Worm (Caenorhabditis elegans) whole organism, L4/young adult: ENCODE measurements around the gene srw-4.

Experiments used
- W03F9.2 ChIP-seq: fragments of 150-350 bp; optimal IDR thresholded peaks from 2 replicates; lab custom pipeline; 2014; ENCODE audit warnings: missing biosample characterization, missing genetic modification characterization
- dao-5 ChIP-seq: sonication (generic microtip); optimal IDR thresholded peaks from 2 replicates; lab custom pipeline; 2016; ENCODE audit warnings: missing genotype, missing genetic modification characterization, moderate library complexity, missing compliant biosample characterization
- him-1 ChIP-seq: sonication (generic microtip); optimal IDR thresholded peaks from 2 replicates; lab custom pipeline; 2016; ENCODE audit warnings: missing genotype, missing genetic modification reagents, missing genetic modification characterization, missing compliant biosample characterization

srw-4 gene

DNA sequence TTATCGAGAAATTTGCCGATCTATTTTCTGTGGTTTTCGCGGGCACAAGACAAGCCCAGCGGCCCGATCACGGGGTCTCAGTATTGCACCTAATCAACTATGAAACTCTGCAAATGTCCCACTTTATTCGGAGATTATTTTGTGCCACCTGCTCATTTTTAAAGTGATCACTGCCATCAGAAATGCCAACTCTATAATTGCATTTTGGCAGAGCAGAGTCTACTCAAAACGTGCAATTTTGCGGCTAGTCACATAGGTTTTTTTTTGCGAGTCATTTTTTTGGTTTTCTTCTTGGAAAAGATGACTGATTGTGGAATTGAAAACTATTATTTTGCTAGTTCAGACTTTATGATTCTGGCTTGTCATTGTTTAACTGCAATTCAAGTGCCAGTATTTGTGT, 23.7 kb downstream of the srw-4 start, which contains the start of gene srh-240:
Gene srh-240 (plus strand): TSS at position 301 of the 400 bp plus-strand sequence.
- TF ChIP-seq W03F9.2 (tag; lab: Kevin White, UChicago) = no peak

DNA sequence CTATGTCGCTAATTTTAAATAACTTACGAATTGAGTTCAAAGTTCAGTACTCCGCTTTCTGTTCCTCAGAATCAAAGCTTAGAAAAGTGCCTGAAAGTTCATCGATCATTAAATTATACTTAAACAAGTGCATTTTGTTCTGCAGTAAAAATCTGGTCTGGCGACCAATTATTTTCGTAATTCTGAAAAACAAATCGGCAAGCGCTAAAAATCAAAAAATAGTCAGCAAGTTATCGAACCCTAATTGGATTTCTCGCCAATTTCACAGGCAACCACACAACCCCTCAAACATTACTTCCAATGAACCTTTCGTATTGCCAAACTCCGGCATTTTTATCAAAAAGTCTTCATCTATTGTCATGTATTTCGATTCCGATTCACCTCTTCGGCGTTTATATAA, 25.5 kb downstream of the srw-4 start, which contains the start of gene srh-272:
Gene srh-272 (plus strand): TSS at position 301 of the 400 bp plus-strand sequence.
- TF ChIP-seq W03F9.2 (tag; lab: Kevin White, UChicago) (no peak), him-1 (tag; lab: Kevin White, UChicago) (no peak), dao-5 (tag; lab: Kevin White, UChicago) (no peak)

DNA sequence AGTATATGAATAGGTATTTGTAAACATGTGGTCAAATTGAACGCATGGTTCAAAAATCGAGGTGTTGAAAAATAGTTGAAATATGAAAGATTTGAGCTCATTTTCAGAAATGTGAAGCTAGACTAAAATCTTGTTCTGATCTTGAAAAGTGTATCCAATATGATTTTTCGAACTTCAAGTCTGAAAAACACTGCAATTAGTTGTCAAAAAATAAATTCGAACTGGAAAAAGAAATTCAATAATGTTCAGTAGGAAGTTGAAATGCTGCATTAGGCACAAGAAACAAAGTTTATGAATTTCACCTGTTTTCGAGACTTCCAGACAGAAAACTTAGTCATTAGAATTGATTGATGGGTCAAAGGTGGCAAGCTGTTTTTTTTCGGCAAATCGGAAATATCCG, 27.1 kb downstream of the srw-4 start, which contains the start of gene srh-270:
Gene srh-270 (minus strand): TSS at position 101 of the 400 bp plus-strand sequence.
- TF ChIP-seq dao-5 (tag; lab: Kevin White, UChicago) (no peak), him-1 (tag; lab: Kevin White, UChicago) (no peak), W03F9.2 (tag; lab: Kevin White, UChicago) (no peak)

DNA sequence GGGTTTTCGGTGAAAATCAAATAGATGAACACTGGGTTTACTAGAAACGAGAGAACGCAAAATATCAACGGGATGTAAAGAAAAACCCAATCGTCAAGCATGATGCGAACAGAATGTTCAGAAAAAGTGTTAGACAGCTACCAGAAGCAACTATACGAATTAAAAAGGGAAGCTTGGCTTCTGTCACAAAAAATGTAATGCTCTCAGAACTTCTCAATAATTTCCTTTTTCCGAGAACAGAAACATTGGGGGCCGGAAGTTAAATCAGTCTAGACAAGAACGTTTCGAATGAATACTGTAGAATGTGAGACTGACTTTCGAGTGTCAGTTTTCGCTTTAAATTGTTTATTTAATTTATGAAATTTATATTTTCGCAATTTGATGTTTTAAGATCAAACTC, 28.8 kb downstream of the srw-4 start, which contains the start of gene srj-54:
Gene srj-54 (minus strand): TSS at position 101 of the 400 bp plus-strand sequence.
- no peak for TF ChIP-seq W03F9.2 (tag; lab: Kevin White, UChicago)
- TF ChIP-seq dao-5 (tag; lab: Kevin White, UChicago) = no peak
- no peak for TF ChIP-seq him-1 (tag; lab: Kevin White, UChicago)

DNA sequence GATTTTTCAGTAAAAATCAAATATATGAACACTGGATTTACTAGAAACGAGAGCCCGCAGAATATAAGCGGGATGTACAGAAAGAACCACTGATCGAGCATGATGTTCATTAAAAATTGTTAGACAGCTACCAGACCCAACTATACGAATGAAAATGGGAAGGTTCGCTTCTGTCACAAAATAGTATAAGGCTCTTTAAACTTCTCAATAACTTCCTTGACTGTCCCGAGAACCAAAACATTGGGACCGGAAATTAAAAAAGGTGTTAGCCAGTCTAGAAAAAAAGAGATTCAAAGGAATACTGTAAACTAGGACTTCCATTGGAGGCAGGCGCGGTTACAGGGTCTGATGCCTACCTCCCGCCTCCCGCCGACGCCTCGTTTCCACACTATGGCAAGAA, 30.7 kb downstream of the srw-4 start, which contains the start of gene srj-55:
Gene srj-55 (minus strand): TSS at position 101 of the 400 bp plus-strand sequence.
- no peak for TF ChIP-seq W03F9.2 (tag; lab: Kevin White, UChicago)
- TF ChIP-seq him-1 (tag; lab: Kevin White, UChicago) = no peak
- TF ChIP-seq dao-5 (tag; lab: Kevin White, UChicago) = no peak

DNA sequence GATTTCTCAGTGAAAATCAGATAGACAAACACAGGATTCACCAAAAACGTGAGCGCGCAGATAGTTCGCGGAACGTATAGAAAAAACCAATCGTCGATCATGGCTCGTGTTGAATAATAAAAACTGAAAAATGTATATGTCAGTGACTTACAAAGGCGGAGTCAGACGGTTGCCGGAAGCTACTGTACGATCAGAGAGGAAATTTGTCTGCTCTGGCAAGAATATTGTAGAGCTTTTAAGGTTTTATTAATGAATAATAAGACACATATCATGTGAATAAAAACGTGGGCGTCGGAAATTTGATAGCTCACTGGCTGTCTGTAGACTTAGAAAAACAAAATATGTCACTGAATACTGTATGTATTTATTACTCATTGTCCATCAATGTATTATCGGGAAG, 33.1 kb downstream of the srw-4 start, which contains the start of gene srj-57:
Gene srj-57 (minus strand): TSS at position 101 of the 400 bp plus-strand sequence.
- TF ChIP-seq dao-5 (tag; lab: Kevin White, UChicago) (no peak), W03F9.2 (tag; lab: Kevin White, UChicago) (no peak), him-1 (tag; lab: Kevin White, UChicago) (no peak)

DNA sequence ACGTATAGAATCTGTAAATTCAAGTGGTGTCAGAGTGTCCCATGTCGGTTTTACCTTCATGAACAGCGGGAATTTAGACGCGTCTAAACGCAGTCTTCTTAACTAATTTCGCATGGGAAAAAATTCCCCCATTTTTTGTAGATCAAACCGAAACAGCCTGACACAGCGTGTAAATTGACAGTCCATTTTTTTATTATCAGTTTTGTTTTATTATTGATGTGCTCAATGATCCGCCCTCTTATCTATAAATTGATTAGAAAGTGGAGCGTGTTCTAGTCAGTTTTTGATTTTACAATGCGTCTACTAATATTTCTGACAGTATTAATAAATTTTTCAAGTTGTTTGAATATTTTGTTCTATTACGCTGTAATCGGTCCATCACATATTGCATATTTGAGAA, 39.5 kb downstream of the srw-4 start, which contains the start of gene ugt-53:
Gene ugt-53 (plus strand): TSS at position 273 of the 400 bp plus-strand sequence.
- no peak for TF ChIP-seq W03F9.2 (tag; lab: Kevin White, UChicago)
- no peak for TF ChIP-seq him-1 (tag; lab: Kevin White, UChicago)
- no peak for TF ChIP-seq dao-5 (tag; lab: Kevin White, UChicago)

DNA sequence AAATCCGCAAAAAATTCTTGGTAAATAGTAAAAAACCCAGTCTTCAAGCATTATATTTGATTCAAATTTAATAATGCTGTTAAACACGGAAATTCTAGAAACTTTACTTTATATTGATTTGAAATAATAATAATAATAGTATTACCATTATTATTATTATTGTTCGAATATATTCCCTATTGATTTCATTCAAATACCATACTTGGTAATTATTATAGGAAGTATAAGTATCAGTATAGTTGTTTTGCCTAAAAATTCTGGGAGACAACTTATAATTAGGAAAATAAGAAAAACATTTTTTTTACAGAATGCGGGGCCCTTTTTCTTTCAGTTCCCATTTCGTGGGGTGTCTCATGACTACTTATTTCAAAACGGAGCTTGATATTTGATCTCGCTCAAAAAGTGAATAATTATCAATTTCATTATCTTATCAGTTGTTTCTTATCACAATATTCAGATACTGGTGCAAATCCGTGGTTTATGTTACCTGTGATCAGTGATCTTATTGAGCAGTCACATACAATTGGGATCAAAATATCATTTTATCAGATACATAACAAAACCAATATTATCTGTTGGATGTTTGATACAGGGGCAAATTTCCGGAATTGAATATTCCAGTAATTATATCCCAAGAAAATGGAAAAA, 40.2 kb downstream of the srw-4 start, which contains the start of gene srj-49:
Gene srj-49 (minus strand): TSS at position 51 of the 648 bp plus-strand sequence.
- no peak for TF ChIP-seq him-1 (tag; lab: Kevin White, UChicago)
- no peak for TF ChIP-seq dao-5 (tag; lab: Kevin White, UChicago)
- no peak for TF ChIP-seq W03F9.2 (tag; lab: Kevin White, UChicago)

DNA sequence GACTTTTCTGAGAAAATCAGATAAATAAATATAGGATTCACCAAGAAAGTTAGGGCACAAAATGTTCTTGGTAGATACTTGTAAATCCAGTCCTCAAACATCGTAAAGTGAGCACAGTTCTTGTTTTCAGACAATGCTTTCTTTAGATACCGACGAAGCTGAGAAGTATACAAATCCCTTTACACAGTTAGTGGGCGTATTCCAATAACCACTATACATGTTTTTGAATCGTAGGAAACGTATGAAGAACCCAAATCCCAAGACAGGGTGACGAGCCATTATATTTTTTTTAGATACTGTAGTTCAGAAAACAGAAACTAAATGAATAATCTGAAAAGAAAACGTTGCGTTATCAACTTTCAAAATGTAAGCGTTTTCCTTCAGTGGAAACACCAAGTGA, 42.8 kb downstream of the srw-4 start, which contains the start of gene srj-44:
Gene srj-44 (minus strand): TSS at position 101 of the 400 bp plus-strand sequence.
- TF ChIP-seq W03F9.2 (tag; lab: Kevin White, UChicago) (no peak), dao-5 (tag; lab: Kevin White, UChicago) (no peak), him-1 (tag; lab: Kevin White, UChicago) (no peak)
